Fruit fly (Drosophila melanogaster): ENCODE results near the gene Neu2.

DNA sequence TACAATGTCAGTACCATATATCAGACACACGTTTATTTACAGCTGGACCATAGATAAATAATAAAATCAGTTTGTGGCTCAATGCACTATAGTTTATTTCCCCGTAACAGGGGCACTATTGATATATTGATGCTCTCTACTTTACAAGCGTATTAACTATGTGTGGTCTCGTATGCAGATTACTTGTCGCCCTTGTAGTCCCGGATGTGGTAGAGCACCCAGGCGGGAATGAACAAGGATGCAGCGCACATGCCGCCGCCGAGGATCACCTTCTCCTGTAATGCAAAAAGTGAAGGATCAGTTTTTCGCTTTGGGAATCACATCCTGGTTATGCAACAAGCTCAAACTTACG is 48.5 kb upstream of the Neu2 start:
- TF ChIP-seq psq (optimal IDR thresholded peaks at IDR 0.05) (no peak), Dll (optimal IDR thresholded peaks at IDR 0.05) (no peak), pan (optimal IDR thresholded peaks at IDR 0.05) (no peak)
